Worm (Caenorhabditis elegans) whole organism, L2 larva: ENCODE measurements around the gene F09D12.2.

Source experiments
- C34F6.9 ChIP-seq: fragments of 150-350 bp; optimal IDR thresholded peaks from 2 replicates; lab custom pipeline; 2014; ENCODE audit warnings: missing biosample characterization, missing genetic modification characterization
- R02D3.7 ChIP-seq: fragments of 150-350 bp; optimal IDR thresholded peaks from 2 replicates; lab custom pipeline; 2014; ENCODE audit warnings: missing biosample characterization, missing genetic modification characterization
- Y55F3AM.14 ChIP-seq: fragments of 200-800 bp; sonication (Bioruptor generic); optimal IDR thresholded peaks from 2 replicates; lab custom pipeline; 2018; ENCODE audit warnings: mild to moderate bottlenecking, missing genetic modification characterization, missing compliant biosample characterization
- ZK546.5 ChIP-seq: sonication (generic microtip); optimal IDR thresholded peaks from 2 replicates; lab custom pipeline; 2017; ENCODE audit warnings: missing biosample characterization, missing genetic modification characterization
- alr-1 ChIP-seq: fragments of 150-350 bp; optimal IDR thresholded peaks from 2 replicates; lab custom pipeline; 2014; ENCODE audit warnings: missing biosample characterization, missing genetic modification characterization
- aly-2 ChIP-seq: fragments of 150-350 bp; optimal IDR thresholded peaks from 2 replicates; lab custom pipeline; 2014; ENCODE audit warnings: missing biosample characterization, missing genetic modification characterization
- ama-1 ChIP-seq: fragments of 150-350 bp; optimal IDR thresholded peaks from 2 replicates; lab custom pipeline; 2018; ENCODE audit warnings: inconsistent platforms
- blmp-1 ChIP-seq: sonication (generic microtip); optimal IDR thresholded peaks from 2 replicates; lab custom pipeline; 2017; ENCODE audit warnings: missing genetic modification characterization, mild to moderate bottlenecking, missing compliant biosample characterization, antibody characterized with exemption, moderate library complexity; ENCODE audit not compliant: insufficient read depth
- ceh-16 ChIP-seq: fragments of 150-350 bp; optimal IDR thresholded peaks from 2 replicates; lab custom pipeline; 2014; ENCODE audit warnings: missing biosample characterization, missing genetic modification characterization
- dmd-4 ChIP-seq: sonication (generic microtip); optimal IDR thresholded peaks from 2 replicates; lab custom pipeline; 2017; ENCODE audit warnings: missing biosample characterization, missing genetic modification characterization
- egl-27 ChIP-seq: sonication (generic microtip); optimal IDR thresholded peaks from 3 replicates; lab custom pipeline; 2017; ENCODE audit warnings: missing biosample characterization, missing genetic modification reagents, missing genetic modification characterization
- gmeb-1 ChIP-seq: fragments of 150-350 bp; optimal IDR thresholded peaks from 2 replicates; lab custom pipeline; 2014; ENCODE audit warnings: missing biosample characterization, missing genetic modification characterization
- lin-11 ChIP-seq: fragments of 150-350 bp; sonication (generic microtip); optimal IDR thresholded peaks from 2 replicates; lab custom pipeline; 2014; ENCODE audit warnings: missing biosample characterization, missing genetic modification characterization, inconsistent platforms, mixed read lengths
- lin-13 ChIP-seq: fragments of 150-350 bp; optimal IDR thresholded peaks from 2 replicates; lab custom pipeline; 2014; ENCODE audit warnings: missing biosample characterization, missing genetic modification reagents, missing genetic modification characterization
- lin-39 ChIP-seq: fragments of 150-350 bp; optimal IDR thresholded peaks from 2 replicates; lab custom pipeline; 2014; ENCODE audit warnings: missing biosample characterization, missing genetic modification reagents, missing genetic modification characterization
- lsy-2 ChIP-seq, 2 experiments: fragments of 150-350 bp in 1 of 2; sonication (generic microtip) in 1 of 2; optimal IDR thresholded peaks; 2 replicates each; lab custom pipeline; 2014 to 2017; ENCODE audit warnings: missing biosample characterization in 2 of 2, missing genetic modification characterization in 2 of 2
- mab-5 ChIP-seq: fragments of 150-350 bp; optimal IDR thresholded peaks from 2 replicates; lab custom pipeline; 2014; ENCODE audit warnings: missing biosample characterization, missing genetic modification characterization
- mbf-1 ChIP-seq: sonication (generic microtip); optimal IDR thresholded peaks from 2 replicates; lab custom pipeline; 2017; ENCODE audit warnings: missing biosample characterization, missing genetic modification characterization
- nhr-129 ChIP-seq: fragments of 150-350 bp; optimal IDR thresholded peaks from 2 replicates; lab custom pipeline; 2014; ENCODE audit warnings: missing biosample characterization, missing genetic modification characterization
- nhr-23 ChIP-seq: fragments of 150-350 bp; optimal IDR thresholded peaks from 2 replicates; lab custom pipeline; 2014; ENCODE audit warnings: missing biosample characterization, missing genetic modification reagents, missing genetic modification characterization
- nhr-237 ChIP-seq: fragments of 150-350 bp; optimal IDR thresholded peaks from 2 replicates; lab custom pipeline; 2014; ENCODE audit warnings: missing biosample characterization, missing genetic modification characterization
- nhr-25 ChIP-seq: fragments of 150-350 bp; sonication (generic microtip); optimal IDR thresholded peaks from 3 replicates; lab custom pipeline; 2014; ENCODE audit warnings: missing biosample characterization, missing genetic modification characterization
- nhr-6 ChIP-seq: fragments of 150-350 bp; optimal IDR thresholded peaks from 2 replicates; lab custom pipeline; 2014; ENCODE audit warnings: missing biosample characterization, missing genetic modification characterization
- nhr-77 ChIP-seq: fragments of 150-350 bp; optimal IDR thresholded peaks from 2 replicates; lab custom pipeline; 2014; ENCODE audit warnings: missing biosample characterization, missing genetic modification characterization
- peb-1 ChIP-seq: fragments of 150-350 bp; optimal IDR thresholded peaks from 2 replicates; lab custom pipeline; 2014; ENCODE audit warnings: missing biosample characterization, missing genetic modification characterization
- sem-4 ChIP-seq: fragments of 150-350 bp; optimal IDR thresholded peaks from 2 replicates; lab custom pipeline; 2014; ENCODE audit warnings: missing biosample characterization, missing genetic modification reagents, missing genetic modification characterization
- skn-1 ChIP-seq: sonication (generic microtip); optimal IDR thresholded peaks from 2 replicates; lab custom pipeline; 2017; ENCODE audit warnings: missing biosample characterization, missing genetic modification characterization
- sma-3 ChIP-seq: sonication (generic microtip); optimal IDR thresholded peaks from 2 replicates; lab custom pipeline; 2016; ENCODE audit warnings: missing genetic modification reagents, missing genetic modification characterization, missing compliant biosample characterization
- snpc-4 ChIP-seq: fragments of 150-350 bp; optimal IDR thresholded peaks from 2 replicates; lab custom pipeline; 2014; ENCODE audit warnings: missing biosample characterization, missing genetic modification characterization
- unc-39 ChIP-seq: fragments of 150-350 bp; optimal IDR thresholded peaks from 2 replicates; lab custom pipeline; 2014; ENCODE audit warnings: missing biosample characterization, missing genetic modification characterization
- unc-62 ChIP-seq: fragments of 150-350 bp; optimal IDR thresholded peaks from 2 replicates; lab custom pipeline; 2014; ENCODE audit warnings: missing biosample characterization, missing genetic modification reagents, missing genetic modification characterization
- zag-1 ChIP-seq: fragments of 150-350 bp; optimal IDR thresholded peaks from 2 replicates; lab custom pipeline; 2014; ENCODE audit warnings: missing biosample characterization, missing genetic modification characterization
- ztf-11 ChIP-seq: sonication (generic microtip); optimal IDR thresholded peaks from 2 replicates; lab custom pipeline; 2017; ENCODE audit warnings: missing biosample characterization, missing genetic modification characterization
- ztf-4 ChIP-seq: fragments of 150-350 bp; optimal IDR thresholded peaks from 2 replicates; lab custom pipeline; 2014; ENCODE audit warnings: missing biosample characterization, missing genetic modification characterization

F09D12.2 gene

DNA sequence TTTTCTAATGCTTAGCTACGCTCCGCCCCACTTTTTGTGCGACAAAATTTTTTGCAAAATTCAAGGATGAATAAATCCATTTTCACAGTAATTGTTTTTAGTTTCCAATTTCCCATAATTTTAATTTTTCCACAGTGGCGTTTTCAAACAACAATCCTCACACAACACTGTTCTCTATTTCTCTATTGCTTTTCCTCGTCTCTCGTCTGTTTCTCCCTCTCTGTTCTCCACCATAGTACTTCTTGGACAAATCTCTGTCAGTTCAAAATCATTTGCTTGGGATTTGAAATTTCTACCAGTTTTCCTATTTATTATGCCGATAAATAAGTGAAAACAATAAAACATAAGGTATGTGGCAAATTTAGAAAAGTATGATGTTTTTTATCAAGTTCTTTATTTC is 19.3 kb upstream of the F09D12.2 start, which contains the start of gene F58E2.4:
F58E2.4 (plus strand) TSS at position 134 of the 400 bp plus-strand sequence.
- no peak for TF ChIP-seq nhr-237 (tag; lab: Kevin White, UChicago)
- TF ChIP-seq nhr-77 (tag; lab: Kevin White, UChicago) = no peak
- TF ChIP-seq nhr-25 (tag; lab: Kevin White, UChicago) = no peak
- TF ChIP-seq nhr-23 (tag; lab: Kevin White, UChicago) = no peak
- TF ChIP-seq Y55F3AM.14 (GFP tag; lab: Kevin White, UChicago) = no peak
- no peak for TF ChIP-seq egl-27 (tag; lab: Kevin White, UChicago)
- no peak for TF ChIP-seq aly-2
- no peak for TF ChIP-seq mbf-1
- TF ChIP-seq sem-4 (tag; lab: Kevin White, UChicago) = no peak

DNA sequence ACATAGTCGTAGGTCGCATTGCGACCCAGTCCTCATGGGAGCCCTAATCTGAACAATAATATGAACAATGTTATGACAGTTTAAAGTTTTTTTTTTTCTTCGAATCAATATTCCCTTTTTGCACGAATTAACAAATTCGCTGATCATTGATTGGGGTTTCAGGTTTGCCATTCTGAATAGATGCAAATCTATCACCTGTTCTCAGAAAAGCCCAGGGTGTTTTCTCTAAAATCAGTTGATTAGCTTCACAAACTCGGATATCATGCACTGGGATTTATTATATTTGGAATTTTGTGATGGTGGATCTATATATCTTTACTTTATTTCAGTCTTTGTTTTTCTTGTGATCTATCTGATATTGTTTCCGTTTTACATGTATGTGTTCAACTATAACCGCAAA is 9.3 kb upstream of the F09D12.2 start, which contains the start of gene srz-23:
srz-23 (plus strand) TSS at position 263 of the 400 bp plus-strand sequence.
- TF ChIP-seq nhr-129 (tag; lab: Kevin White, UChicago) (no peak), Y55F3AM.14 (GFP tag; lab: Kevin White, UChicago) (no peak), mbf-1 (no peak), unc-62 (no peak), skn-1 (tag; lab: Kevin White, UChicago) (no peak), zag-1 (tag; lab: Kevin White, UChicago) (no peak), lin-13 (GFP tag; lab: Kevin White, UChicago) (no peak)

ce11 chrIV:3452516-3452915 is 8.5 kb upstream of the F09D12.2 start:
- TF ChIP-seq alr-1 (no peak), snpc-4 (tag; lab: Kevin White, UChicago) (no peak)

DNA sequence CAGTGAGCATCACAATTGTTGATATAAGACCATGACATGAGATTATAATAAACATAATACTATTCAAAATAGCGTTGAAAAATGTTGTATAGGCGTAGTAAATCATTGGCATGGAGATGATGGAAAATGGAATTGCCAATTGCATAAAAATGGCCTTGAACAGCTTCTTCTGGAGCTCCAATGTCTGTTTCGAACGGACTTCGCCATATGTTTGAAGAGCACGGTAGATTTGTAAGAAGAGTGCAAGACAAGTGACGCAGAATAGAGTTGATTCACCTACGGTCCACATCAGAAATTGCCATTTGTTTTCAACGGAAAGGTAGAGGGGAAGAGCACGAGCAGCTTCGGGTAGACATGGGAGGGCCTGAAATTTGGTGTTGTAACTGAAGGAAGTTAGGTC is 3.3 kb upstream of the F09D12.2 start:
- no peak for TF ChIP-seq dmd-4 (tag; lab: Kevin White, UChicago)
- no peak for TF ChIP-seq ceh-16 (tag; lab: Kevin White, UChicago)
- TF ChIP-seq unc-39 (tag; lab: Kevin White, UChicago) = no peak
- no peak for TF ChIP-seq unc-62
- no peak for TF ChIP-seq C34F6.9 (tag; lab: Kevin White, UChicago)
- no peak for TF ChIP-seq nhr-129 (tag; lab: Kevin White, UChicago)
- TF ChIP-seq lin-39 (tag; lab: Kevin White, UChicago) = no peak
- no peak for TF ChIP-seq lsy-2 (tag; optimal IDR thresholded peaks at IDR 0.05; lab: Kevin White, UChicago)
- TF ChIP-seq skn-1 (tag; lab: Kevin White, UChicago) = no peak
- TF ChIP-seq nhr-25 (tag; lab: Kevin White, UChicago) = no peak
- no peak for TF ChIP-seq ztf-4 (tag; lab: Kevin White, UChicago)
- TF ChIP-seq ZK546.5 (tag; lab: Kevin White, UChicago) = no peak
- no peak for TF ChIP-seq gmeb-1 (tag; lab: Kevin White, UChicago)

DNA sequence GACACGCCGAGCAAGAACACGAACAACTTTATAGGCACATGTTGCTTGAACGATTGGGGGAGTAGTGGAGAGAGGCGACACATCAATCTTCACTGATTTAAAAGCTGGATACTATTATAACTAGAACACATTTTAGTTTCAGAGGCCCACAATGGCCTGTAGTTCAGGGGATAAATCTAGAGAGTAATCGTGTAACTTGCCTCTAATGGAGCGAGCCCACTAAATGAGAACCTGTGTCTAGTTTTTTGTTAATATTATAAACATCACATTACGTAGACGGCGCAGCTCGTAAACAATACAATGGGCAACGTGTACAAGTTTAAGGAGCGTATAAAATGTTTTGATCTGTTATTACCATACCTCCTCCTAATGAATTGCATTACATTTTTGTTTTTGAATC is 613 bp upstream of the F09D12.2 start, which contains the start of gene F58E2.5:
F58E2.5 (plus strand) TSS at position 301 of the 400 bp plus-strand sequence.
- TF ChIP-seq blmp-1 (tag; lab: Kevin White, UChicago) (no peak), lin-11 (tag; lab: Kevin White, UChicago) (no peak), gmeb-1 (tag; lab: Kevin White, UChicago) (no peak), ztf-11 (tag; lab: Kevin White, UChicago) (no peak), zag-1 (tag; lab: Kevin White, UChicago) (no peak)

DNA sequence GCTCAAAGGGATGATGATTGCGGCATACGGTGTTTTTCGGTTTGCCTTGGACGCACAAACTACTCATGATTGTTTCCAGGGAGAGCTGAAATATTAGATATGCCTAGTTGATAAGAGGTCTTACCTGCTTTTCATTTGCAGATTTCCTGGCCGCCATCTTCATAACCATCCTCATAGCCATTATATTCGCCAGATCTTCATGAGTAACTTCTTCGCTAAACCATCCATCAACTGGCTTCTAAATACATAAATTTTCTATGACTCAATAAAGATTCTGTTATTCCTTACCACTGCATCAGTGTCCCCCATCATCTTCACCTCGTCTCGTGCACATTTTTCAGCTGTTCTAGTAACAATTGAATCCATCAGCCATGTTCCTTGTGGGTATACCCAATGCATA is 1.5 kb downstream of the F09D12.2 start:
- TF ChIP-seq lin-13 (GFP tag; lab: Kevin White, UChicago) (no peak), alr-1 (no peak), lsy-2 (tag; optimal IDR thresholded peaks at IDR 0.05; lab: Kevin White, UChicago) (no peak), sma-3 (GFP tag; lab: Kevin White, UChicago) (no peak), egl-27 (tag; lab: Kevin White, UChicago) (no peak), ama-1 (lab: Kevin White, UChicago) (no peak), nhr-23 (tag; lab: Kevin White, UChicago) (no peak), blmp-1 (tag; lab: Kevin White, UChicago) (no peak), dmd-4 (tag; lab: Kevin White, UChicago) (no peak), ceh-16 (tag; lab: Kevin White, UChicago) (no peak), peb-1 (no peak), R02D3.7 (tag; lab: Kevin White, UChicago) (no peak), Y55F3AM.14 (GFP tag; lab: Kevin White, UChicago) (no peak), lin-39 (tag; lab: Kevin White, UChicago) (no peak), mab-5 (tag; lab: Kevin White, UChicago) (no peak), mbf-1 (no peak), nhr-6 (no peak), ZK546.5 (tag; lab: Kevin White, UChicago) (no peak), aly-2 (no peak), unc-62 (no peak)
